Worm (Caenorhabditis elegans): ENCODE data around the gene fbxb-114.
A peak's percentile ranks its signal among the peaks of the same experiment; 100 is the strongest.
"Not testable (repeated sequence)": the region's sequence is repeated elsewhere in the genome, so short reads cannot be mapped to it uniquely, and the experiment has no call there.

- TF ChIP-seq pqm-1, elt-3, nhr-11, ztf-11, hmg-11, ceh-9, nhr-12 (tag; optimal IDR thresholded peaks at IDR 0.05): not testable (repeated sequence)
- peak; percentile 72 for TF ChIP-seq nhr-25 (tag; optimal IDR thresholded peaks at IDR 0.05)
Measured at ce11 chrX:16901906-16902383, 19.7 kb upstream of the fbxb-114 start.
